Worm (Caenorhabditis elegans) whole organism, mixed stage, embryonic: ENCODE measurements around the gene nhr-67.
"Not testable (repeated sequence)": the region's sequence is repeated elsewhere in the genome, so short reads cannot be mapped to it uniquely, and the experiment has no call there.

Experiments
- M03D4.4 ChIP-seq: sonication (generic microtip); optimal IDR thresholded peaks from 2 replicates; lab custom pipeline; 2017; ENCODE audit warnings: mild to moderate bottlenecking, missing genetic modification characterization, missing compliant biosample characterization
- bed-3 ChIP-seq: fragments of 200-800 bp; sonication (Bioruptor generic); optimal IDR thresholded peaks from 3 replicates; lab custom pipeline; 2018; ENCODE audit warnings: mild to moderate bottlenecking, missing genetic modification characterization, moderate library complexity, missing compliant biosample characterization
- blmp-1 ChIP-seq: fragments of 150-350 bp; optimal IDR thresholded peaks from 2 replicates; lab custom pipeline; 2014; ENCODE audit warnings: missing biosample characterization, missing genetic modification characterization
- ceh-39 ChIP-seq: fragments of 150-350 bp; optimal IDR thresholded peaks from 2 replicates; lab custom pipeline; 2014; ENCODE audit warnings: missing biosample characterization, missing genetic modification characterization
- ceh-43 ChIP-seq: fragments of 200-800 bp; sonication (Bioruptor generic); optimal IDR thresholded peaks from 2 replicates; lab custom pipeline; 2018; ENCODE audit warnings: mild to moderate bottlenecking, missing genetic modification characterization, moderate library complexity, missing compliant biosample characterization
- ceh-83 ChIP-seq: fragments of 200-800 bp; sonication (Bioruptor generic); optimal IDR thresholded peaks from 2 replicates; lab custom pipeline; 2018; ENCODE audit warnings: mild to moderate bottlenecking, missing genetic modification characterization, missing compliant biosample characterization
- ces-1 ChIP-seq: fragments of 150-350 bp; optimal IDR thresholded peaks from 2 replicates; lab custom pipeline; 2014; ENCODE audit warnings: missing biosample characterization, missing genetic modification reagents, missing genetic modification characterization
- cnd-1 ChIP-seq: fragments of 200-800 bp; sonication (Bioruptor generic); optimal IDR thresholded peaks from 2 replicates; lab custom pipeline; 2018; ENCODE audit warnings: mild to moderate bottlenecking, missing genetic modification characterization, missing compliant biosample characterization
- drap-1 ChIP-seq: fragments of 200-800 bp; sonication (Bioruptor generic); optimal IDR thresholded peaks from 3 replicates; lab custom pipeline; 2018; ENCODE audit warnings: mild to moderate bottlenecking, missing genetic modification characterization, missing compliant biosample characterization
- elt-1 ChIP-seq: sonication (generic microtip); optimal IDR thresholded peaks from 2 replicates; lab custom pipeline; 2017; ENCODE audit warnings: missing genetic modification characterization, mild to moderate bottlenecking, missing compliant biosample characterization, antibody characterized with exemption, moderate library complexity, borderline replicate concordance; ENCODE audit not compliant: insufficient read depth
- elt-3 ChIP-seq: fragments of 150-350 bp; optimal IDR thresholded peaks from 2 replicates; lab custom pipeline; 2014; ENCODE audit warnings: missing biosample characterization, missing genetic modification characterization
- ham-2 ChIP-seq: fragments of 200-800 bp; sonication (Bioruptor generic); optimal IDR thresholded peaks from 2 replicates; lab custom pipeline; 2018; ENCODE audit warnings: mild to moderate bottlenecking, missing genetic modification characterization, missing compliant biosample characterization
- hlh-1 ChIP-seq: fragments of 150-350 bp; optimal IDR thresholded peaks from 2 replicates; lab custom pipeline; 2014; ENCODE audit warnings: missing biosample characterization, missing genetic modification reagents, missing genetic modification characterization
- lin-13 ChIP-seq: fragments of 150-350 bp; optimal IDR thresholded peaks from 2 replicates; lab custom pipeline; 2014; ENCODE audit warnings: missing biosample characterization, missing genetic modification characterization
- lsy-2 ChIP-seq: fragments of 150-350 bp; optimal IDR thresholded peaks from 2 replicates; lab custom pipeline; 2014; ENCODE audit warnings: missing biosample characterization, missing genetic modification characterization
- mab-5 ChIP-seq: fragments of 150-350 bp; optimal IDR thresholded peaks from 2 replicates; lab custom pipeline; 2014; ENCODE audit warnings: missing biosample characterization, missing genetic modification characterization
- mep-1 ChIP-seq: fragments of 150-350 bp; optimal IDR thresholded peaks from 2 replicates; lab custom pipeline; 2017; ENCODE audit warnings: missing biosample characterization, missing genetic modification reagents, missing genetic modification characterization, inconsistent platforms
- mls-2 ChIP-seq: sonication (generic microtip); optimal IDR thresholded peaks from 2 replicates; lab custom pipeline; 2016; ENCODE audit warnings: mild to moderate bottlenecking, missing genetic modification characterization, moderate library complexity, missing compliant biosample characterization
- nhr-12 ChIP-seq: fragments of 150-350 bp; optimal IDR thresholded peaks from 2 replicates; lab custom pipeline; 2014; ENCODE audit warnings: missing biosample characterization, missing genetic modification characterization
- nhr-2 ChIP-seq: fragments of 150-350 bp; optimal IDR thresholded peaks from 2 replicates; lab custom pipeline; 2014; ENCODE audit warnings: missing biosample characterization, missing genetic modification characterization
- nhr-237 ChIP-seq: fragments of 150-350 bp; optimal IDR thresholded peaks from 2 replicates; lab custom pipeline; 2014; ENCODE audit warnings: missing biosample characterization, missing genetic modification characterization
- nhr-28 ChIP-seq: fragments of 150-350 bp; optimal IDR thresholded peaks from 2 replicates; lab custom pipeline; 2014; ENCODE audit warnings: missing biosample characterization, missing genetic modification characterization
- nhr-76 ChIP-seq: sonication (generic microtip); optimal IDR thresholded peaks from 2 replicates; lab custom pipeline; 2017; ENCODE audit warnings: missing biosample characterization, missing genetic modification characterization
- sem-2 ChIP-seq: fragments of 200-800 bp; sonication (Bioruptor generic); optimal IDR thresholded peaks from 2 replicates; lab custom pipeline; 2018; ENCODE audit warnings: mild to moderate bottlenecking, missing genetic modification characterization, missing compliant biosample characterization
- snpc-4 ChIP-seq: fragments of 150-350 bp; optimal IDR thresholded peaks from 2 replicates; lab custom pipeline; 2014; ENCODE audit warnings: missing biosample characterization, missing genetic modification characterization
- sptf-1 ChIP-seq: sonication (generic microtip); optimal IDR thresholded peaks from 2 replicates; lab custom pipeline; 2017; ENCODE audit warnings: mild to moderate bottlenecking, missing genetic modification characterization, moderate library complexity, missing compliant biosample characterization
- tbx-8 ChIP-seq: fragments of 200-800 bp; sonication (Bioruptor generic); optimal IDR thresholded peaks from 2 replicates; lab custom pipeline; 2018; ENCODE audit warnings: mild to moderate bottlenecking, missing genetic modification characterization, moderate library complexity, missing compliant biosample characterization
- unc-39 ChIP-seq: fragments of 150-350 bp; optimal IDR thresholded peaks from 2 replicates; lab custom pipeline; 2014; ENCODE audit warnings: missing biosample characterization, missing genetic modification characterization
- zip-8 ChIP-seq: fragments of 150-350 bp; optimal IDR thresholded peaks from 2 replicates; lab custom pipeline; 2014; ENCODE audit warnings: missing biosample characterization, missing genetic modification characterization

Gene nhr-67

DNA sequence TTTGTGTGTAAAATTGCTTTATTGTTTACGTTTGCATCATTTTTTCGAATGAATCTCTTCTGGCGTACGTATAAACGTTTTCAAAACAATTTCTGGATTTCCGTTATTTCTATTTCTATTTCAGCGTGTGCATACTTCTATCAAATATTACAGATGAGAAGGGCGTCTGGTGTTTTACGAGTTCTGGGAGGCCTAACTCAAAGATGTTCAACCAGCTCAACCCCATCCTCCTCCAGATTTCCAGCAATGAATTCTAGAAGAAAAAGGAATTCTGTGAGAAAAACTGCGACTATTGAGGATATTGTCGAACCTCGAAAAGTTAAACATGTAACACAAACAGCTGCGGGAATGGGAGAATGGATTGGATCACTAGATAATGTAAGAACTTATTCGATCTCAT is 18.7 kb upstream of the nhr-67 start, which contains the start of gene C08F8.2:
Gene C08F8.2, plus strand, starts transcription at position 154 of the 400 bp plus-strand sequence.
- no peak for TF ChIP-seq nhr-76 (tag; lab: Kevin White, UChicago)
- TF ChIP-seq sptf-1 (tag; lab: Kevin White, UChicago) = no peak
- no peak for TF ChIP-seq mls-2 (tag; lab: Kevin White, UChicago)
- TF ChIP-seq snpc-4 = no peak
- no peak for TF ChIP-seq lin-13 (tag; lab: Kevin White, UChicago)
- no peak for TF ChIP-seq nhr-12 (tag; lab: Kevin White, UChicago)
- no peak for TF ChIP-seq ceh-83 (GFP tag; lab: Kevin White, UChicago)
- no peak for TF ChIP-seq cnd-1 (tag; lab: Kevin White, UChicago)
- TF ChIP-seq, all 35 proteins: peak for 0

ce11 chrIV:11154425-11155114 is 15.0 kb upstream of the nhr-67 start, which contains the start of gene C08F8.3:
TSS of gene C08F8.3 (plus strand) at chrIV:11155044.
- TF ChIP-seq blmp-1 (tag; lab: Kevin White, UChicago); ceh-43; nhr-237 (tag; lab: Kevin White, UChicago): not testable (repeated sequence)
- TF ChIP-seq, all 35 proteins: peak for 0; not testable (repeated sequence) for 35

- TF ChIP-seq tbx-8 (GFP tag; lab: Kevin White, UChicago) = no peak
- no peak for TF ChIP-seq nhr-28
- TF ChIP-seq elt-3 (tag; lab: Kevin White, UChicago) = no peak
- TF ChIP-seq lin-13 (tag; lab: Kevin White, UChicago) = no peak
- TF ChIP-seq zip-8 (tag; lab: Kevin White, UChicago) = no peak
Measured at ce11 chrIV:11156526-11156925, 13.0 kb upstream of the nhr-67 start.

- TF ChIP-seq elt-3 (tag; lab: Kevin White, UChicago) (no peak), nhr-76 (tag; lab: Kevin White, UChicago) (no peak), mls-2 (tag; lab: Kevin White, UChicago) (no peak), mab-5 (tag; lab: Kevin White, UChicago) (no peak)
Measured at ce11 chrIV:11159886-11160285, 9.7 kb upstream of the nhr-67 start, which contains the start of gene mboa-4. TSS of gene mboa-4 (minus strand) at chrIV:11159986.

DNA sequence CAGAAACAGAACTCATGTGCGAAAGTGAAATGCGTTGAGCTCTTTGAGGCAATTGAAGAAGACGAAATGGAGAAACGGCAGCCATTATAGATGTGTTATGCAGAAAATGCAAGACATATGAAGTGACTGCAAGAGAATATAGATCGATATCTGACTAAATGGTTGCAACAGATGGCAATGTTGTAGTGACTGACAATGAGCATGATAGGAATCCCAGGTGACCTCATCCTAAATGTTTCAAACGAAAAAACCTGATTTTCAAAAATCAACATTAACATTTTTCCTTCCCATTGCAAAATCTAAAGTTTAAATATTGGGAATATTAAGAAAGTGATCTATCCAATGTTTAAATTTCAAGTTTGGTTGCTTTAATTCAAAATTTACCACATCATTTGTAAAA is 8.8 kb upstream of the nhr-67 start, which contains the start of gene C08F8.15:
Gene C08F8.15, minus strand, starts transcription at position 101 of the 400 bp plus-strand sequence.
- TF ChIP-seq ceh-43 (no peak), elt-3 (tag; lab: Kevin White, UChicago) (no peak), nhr-237 (tag; lab: Kevin White, UChicago) (no peak), snpc-4 (no peak), ces-1 (GFP tag; lab: Kevin White, UChicago) (no peak), zip-8 (tag; lab: Kevin White, UChicago) (no peak), nhr-2 (tag; lab: Kevin White, UChicago) (no peak)
- TF ChIP-seq, all 35 proteins: peak for 0

- TF ChIP-seq nhr-28 = no peak
- no peak for TF ChIP-seq hlh-1 (tag; lab: Kevin White, UChicago)
- TF ChIP-seq mab-5 (tag; lab: Kevin White, UChicago) = no peak
- TF ChIP-seq cnd-1 (tag; lab: Kevin White, UChicago) = no peak
- no peak for TF ChIP-seq lsy-2 (tag; lab: Kevin White, UChicago)
- TF ChIP-seq bed-3 = no peak
- no peak for TF ChIP-seq nhr-12 (tag; lab: Kevin White, UChicago)
- TF ChIP-seq M03D4.4 = no peak
- TF ChIP-seq ceh-83 (GFP tag; lab: Kevin White, UChicago) = no peak
- TF ChIP-seq unc-39 (tag; lab: Kevin White, UChicago) = no peak
Measured at ce11 chrIV:11162451-11162850, 7.1 kb upstream of the nhr-67 start, which contains the start of gene fbxb-9. TSS of gene fbxb-9 (minus strand) at chrIV:11162551.

DNA sequence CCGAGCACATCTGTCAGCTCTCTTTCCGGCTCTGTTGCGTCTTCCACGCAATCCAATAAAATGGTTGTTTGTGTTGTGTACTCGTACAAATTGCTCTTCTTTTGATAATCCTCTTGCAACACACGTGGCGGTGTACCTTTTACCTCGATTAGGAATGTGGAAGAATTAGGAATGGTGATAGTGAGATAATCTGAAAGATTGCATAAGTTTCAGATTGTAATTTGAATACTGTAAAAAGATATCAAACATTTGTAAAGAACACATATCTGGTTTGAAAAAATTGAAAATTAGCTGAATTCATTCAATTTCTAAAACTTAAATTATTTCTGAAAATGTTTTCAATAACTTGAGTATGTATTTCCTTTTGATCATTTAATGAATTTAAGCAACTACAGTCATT is 4.7 kb upstream of the nhr-67 start, which contains the start of gene C08F8.6:
Gene C08F8.6, minus strand, starts transcription at position 101 of the 400 bp plus-strand sequence.
- TF ChIP-seq nhr-2 (tag; lab: Kevin White, UChicago) (peak; percentile 34), M03D4.4 (no peak)

DNA sequence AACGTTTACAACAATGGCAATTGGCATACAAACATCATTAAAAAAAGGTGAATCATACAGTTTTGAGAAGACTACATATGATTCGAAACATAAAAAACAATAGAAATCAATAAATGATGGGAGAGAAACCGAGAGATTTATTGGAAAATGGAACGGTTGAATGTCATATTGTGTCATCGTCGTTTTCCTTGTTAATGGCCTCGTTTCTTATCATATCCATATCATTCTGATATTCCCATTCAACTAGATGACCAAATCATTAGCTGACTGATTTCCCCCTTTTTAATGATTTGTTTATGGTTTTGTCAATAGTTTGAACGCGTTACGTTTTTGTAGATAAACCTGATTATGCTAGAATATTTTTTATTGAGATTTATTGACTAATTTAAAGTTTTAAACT is 5.2 kb downstream of the nhr-67 start:
- TF ChIP-seq elt-1 (tag; lab: Kevin White, UChicago) = no peak
- no peak for TF ChIP-seq elt-3 (tag; lab: Kevin White, UChicago)
- TF ChIP-seq nhr-76 (tag; lab: Kevin White, UChicago) = no peak
- no peak for TF ChIP-seq mls-2 (tag; lab: Kevin White, UChicago)
- TF ChIP-seq snpc-4 = no peak
- TF ChIP-seq bed-3 = no peak
- no peak for TF ChIP-seq ceh-83 (GFP tag; lab: Kevin White, UChicago)
- TF ChIP-seq M03D4.4 = no peak
- TF ChIP-seq sem-2 (GFP tag; lab: Kevin White, UChicago) = no peak
- no peak for TF ChIP-seq ham-2 (GFP tag; lab: Kevin White, UChicago)
- TF ChIP-seq mep-1 = no peak
- no peak for TF ChIP-seq lin-13 (tag; lab: Kevin White, UChicago)
- no peak for TF ChIP-seq drap-1 (GFP tag; lab: Kevin White, UChicago)
- TF ChIP-seq blmp-1 (tag; lab: Kevin White, UChicago) = no peak
- TF ChIP-seq zip-8 (tag; lab: Kevin White, UChicago) = no peak
- no peak for TF ChIP-seq ceh-39 (tag; lab: Kevin White, UChicago)
